Worm (Caenorhabditis elegans): ENCODE measurements around the gene mam-5.
A peak's percentile ranks its signal among the peaks of the same experiment; 100 is the strongest.

The mam-5 gene

ce11 chrV:10004048-10004761, 51.7 kb downstream of the mam-5 start, which contains the start of gene uda-1:
Gene uda-1 (plus strand): TSS chrV:10004755.
- TF ChIP-seq hlh-30 (tag; optimal IDR thresholded peaks at IDR 0.05; ENCODE audit: insufficient read depth) = peak; percentile 62
- peak; percentile 12; the same call in 1 of the 2 replicates for TF ChIP-seq dmd-6 (GFP tag; IDR thresholded peaks at IDR 0.05)
- TF ChIP-seq nhr-28 (tag; optimal IDR thresholded peaks at IDR 0.05) = peak; percentile 96

ce11 chrV:10006374-10006773, 53.9 kb downstream of the mam-5 start:
- TF ChIP-seq R02D3.7 (tag; optimal IDR thresholded peaks at IDR 0.05) (no peak), hlh-30 (tag; optimal IDR thresholded peaks at IDR 0.05; ENCODE audit: insufficient read depth) (peak; percentile 15), lin-1 (GFP tag; IDR thresholded peaks at IDR 0.05) (no peak), aha-1 (tag) (no peak)
